Worm (Caenorhabditis elegans): ENCODE measurements around the gene F36H5.18.

DNA sequence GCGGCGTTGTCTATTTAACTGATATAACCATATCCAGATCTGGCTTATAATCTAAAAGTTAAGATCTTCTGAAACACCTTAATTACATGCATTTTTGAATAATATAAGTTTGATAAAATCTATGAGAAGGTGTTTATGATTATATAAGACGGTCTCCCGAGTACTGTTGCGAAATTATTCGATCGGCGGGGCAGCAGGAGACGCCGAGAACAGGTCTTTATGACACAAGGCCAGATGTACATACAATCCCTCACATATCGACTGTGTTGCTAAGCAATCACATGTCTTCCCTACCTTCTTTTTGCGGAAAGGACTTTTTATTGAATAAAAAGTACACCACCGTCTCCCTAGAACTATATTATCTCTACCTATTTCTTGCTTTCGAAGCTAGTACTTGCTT lies 3.1 kb upstream of the F36H5.18 start, which contains the start of gene fbxb-53:
- TF ChIP-seq dao-5 (tag; optimal IDR thresholded peaks at IDR 0.05): no peak
- TF ChIP-seq him-1 (tag; optimal IDR thresholded peaks at IDR 0.05): no peak
- no peak for TF ChIP-seq W03F9.2 (tag; optimal IDR thresholded peaks at IDR 0.05)
